Worm (Caenorhabditis elegans) whole organism, midembryonic: ENCODE data around the gene Y60A3A.19.
A peak's percentile ranks its signal among the peaks of the same experiment; 100 is the strongest.
"Not testable (repeated sequence)": the region's sequence is repeated elsewhere in the genome, so short reads cannot be mapped to it uniquely, and the experiment has no call there.

ENCODE experiments used
- T22C8.4 ChIP-seq: fragments of 200-800 bp; sonication (Bioruptor generic); IDR thresholded peaks from 2 replicates; pipeline ENCODE4 v1.3.6; 2022; ENCODE audit warnings: missing genetic modification characterization, missing compliant biosample characterization
- cog-1 ChIP-seq: sonication (generic microtip); optimal IDR thresholded peaks from 2 replicates; lab custom pipeline; 2016; ENCODE audit warnings: missing genetic modification characterization, missing compliant biosample characterization
- flt-1 ChIP-seq: fragments of 200-800 bp; sonication (Bioruptor generic); IDR thresholded peaks from 2 replicates; pipeline ENCODE4 v1.3.6; 2022; ENCODE audit warnings: missing genetic modification characterization, missing compliant biosample characterization
- klf-2 ChIP-seq: fragments of 200-800 bp; sonication (Bioruptor generic); conservative IDR thresholded peaks from 2 replicates; pipeline ENCODE4 v1.3.6; 2022; ENCODE audit warnings: missing genetic modification reagents, missing genetic modification characterization, missing compliant biosample characterization
- med-1 ChIP-seq: sonication (generic microtip); optimal IDR thresholded peaks from 2 replicates; lab custom pipeline; 2017; ENCODE audit warnings: missing genetic modification characterization, mild to moderate bottlenecking, missing compliant biosample characterization, antibody characterized with exemption, missing genetic modification reagents; ENCODE audit not compliant: insufficient read depth
- ref-1 ChIP-seq: fragments of 200-800 bp; sonication (Bioruptor generic); conservative IDR thresholded peaks from 2 replicates; pipeline ENCODE4 v1.3.6; 2022; ENCODE audit warnings: missing genetic modification reagents, missing genetic modification characterization, missing compliant biosample characterization
- tab-1 ChIP-seq: fragments of 200-800 bp; sonication (Bioruptor generic); IDR thresholded peaks from 2 replicates; pipeline ENCODE4 v1.3.6; 2022; ENCODE audit warnings: missing genetic modification characterization, missing compliant biosample characterization
- ztf-23 ChIP-seq: fragments of 200-800 bp; sonication (Bioruptor generic); IDR thresholded peaks from 2 replicates; pipeline ENCODE4 v1.3.6; 2022; ENCODE audit warnings: missing genetic modification reagents, missing genetic modification characterization, missing compliant biosample characterization
- ztf-29 ChIP-seq: fragments of 200-800 bp; sonication (Bioruptor generic); IDR thresholded peaks from 2 replicates; pipeline ENCODE4 v1.3.6; 2022; ENCODE audit warnings: missing genetic modification reagents, missing genetic modification characterization, missing compliant biosample characterization

The Y60A3A.19 gene

ce11 chrV:19907365-19907764 is 9.0 kb upstream of the Y60A3A.19 start, which contains the start of gene fars-2:
Gene fars-2, minus strand, starts transcription at chrV:19907434.
- TF ChIP-seq T22C8.4 (GFP tag; lab: Robert Waterston, UW) = peak; percentile 92
- no peak for TF ChIP-seq tab-1
- TF ChIP-seq ref-1 (GFP tag; lab: Robert Waterston, UW) = no peak
- TF ChIP-seq ztf-29 (GFP tag; lab: Robert Waterston, UW) = no peak

ce11 chrV:19908854-19909253 is 7.5 kb upstream of the Y60A3A.19 start:
- TF ChIP-seq med-1 (GFP tag; lab: Kevin White, UChicago) = no peak
- TF ChIP-seq ztf-23 (GFP tag; lab: Robert Waterston, UW) = no peak
- TF ChIP-seq klf-2 (GFP tag; lab: Robert Waterston, UW) = no peak
- TF ChIP-seq cog-1 (tag; lab: Kevin White, UChicago) = no peak
- no peak for TF ChIP-seq ztf-29 (GFP tag; lab: Robert Waterston, UW)
- TF ChIP-seq tab-1 = no peak
- no peak for TF ChIP-seq T22C8.4 (GFP tag; lab: Robert Waterston, UW)
- no peak for TF ChIP-seq flt-1 (GFP tag; lab: Robert Waterston, UW)

ce11 chrV:19909435-19909834 is 6.9 kb upstream of the Y60A3A.19 start:
- TF ChIP-seq T22C8.4 (GFP tag; lab: Robert Waterston, UW) = peak; percentile 90

- TF ChIP-seq ztf-23 (GFP tag; lab: Robert Waterston, UW) (no peak), klf-2 (GFP tag; lab: Robert Waterston, UW) (no peak), ztf-29 (GFP tag; lab: Robert Waterston, UW) (no peak), cog-1 (tag; lab: Kevin White, UChicago) (no peak), T22C8.4 (GFP tag; lab: Robert Waterston, UW) (no peak), tab-1 (no peak), med-1 (GFP tag; lab: Kevin White, UChicago) (no peak), ref-1 (GFP tag; lab: Robert Waterston, UW) (no peak), flt-1 (GFP tag; lab: Robert Waterston, UW) (no peak)
Observed at ce11 chrV:19922613-19923012, 6.3 kb downstream of the Y60A3A.19 start, which contains the start of gene Y60A3A.16. Gene Y60A3A.16, minus strand, starts transcription at chrV:19922713.

- TF ChIP-seq klf-2 (GFP tag; lab: Robert Waterston, UW) = no peak
- no peak for TF ChIP-seq ztf-29 (GFP tag; lab: Robert Waterston, UW)
- TF ChIP-seq T22C8.4 (GFP tag; lab: Robert Waterston, UW) = no peak
- TF ChIP-seq cog-1 (tag; lab: Kevin White, UChicago) = no peak
- no peak for TF ChIP-seq flt-1 (GFP tag; lab: Robert Waterston, UW)
- no peak for TF ChIP-seq ztf-23 (GFP tag; lab: Robert Waterston, UW)
- no peak for TF ChIP-seq tab-1
- no peak for TF ChIP-seq ref-1 (GFP tag; lab: Robert Waterston, UW)
- TF ChIP-seq med-1 (GFP tag; lab: Kevin White, UChicago) = no peak
Observed at ce11 chrV:19923924-19924323, 7.6 kb downstream of the Y60A3A.19 start, which contains the start of gene skr-4. Gene skr-4, plus strand, starts transcription at chrV:19924224.

- TF ChIP-seq flt-1 (GFP tag; lab: Robert Waterston, UW) (no peak), ztf-29 (GFP tag; lab: Robert Waterston, UW) (no peak), med-1 (GFP tag; lab: Kevin White, UChicago) (no peak), ref-1 (GFP tag; lab: Robert Waterston, UW) (no peak), T22C8.4 (GFP tag; lab: Robert Waterston, UW) (no peak), cog-1 (tag; lab: Kevin White, UChicago) (no peak), tab-1 (no peak), ztf-23 (GFP tag; lab: Robert Waterston, UW) (no peak)
Observed at ce11 chrV:19934223-19934622, 17.9 kb downstream of the Y60A3A.19 start, which contains the start of gene algn-7. Gene algn-7, minus strand, starts transcription at chrV:19934323.

ce11 chrV:19936945-19937344 is 20.6 kb downstream of the Y60A3A.19 start:
- TF ChIP-seq klf-2 (GFP tag; lab: Robert Waterston, UW) = no peak
- no peak for TF ChIP-seq tab-1
- no peak for TF ChIP-seq ref-1 (GFP tag; lab: Robert Waterston, UW)
- TF ChIP-seq ztf-23 (GFP tag; lab: Robert Waterston, UW) = no peak
- TF ChIP-seq ztf-29 (GFP tag; lab: Robert Waterston, UW) = no peak
- no peak for TF ChIP-seq T22C8.4 (GFP tag; lab: Robert Waterston, UW)
- no peak for TF ChIP-seq flt-1 (GFP tag; lab: Robert Waterston, UW)
- TF ChIP-seq med-1 (GFP tag; lab: Kevin White, UChicago) = no peak
- TF ChIP-seq cog-1 (tag; lab: Kevin White, UChicago) = no peak

- TF ChIP-seq med-1 (GFP tag; lab: Kevin White, UChicago) (no peak), flt-1 (GFP tag; lab: Robert Waterston, UW) (no peak), tab-1 (no peak), ztf-29 (GFP tag; lab: Robert Waterston, UW) (no peak), T22C8.4 (GFP tag; lab: Robert Waterston, UW) (no peak), ref-1 (GFP tag; lab: Robert Waterston, UW) (no peak), klf-2 (GFP tag; lab: Robert Waterston, UW) (no peak), cog-1 (tag; lab: Kevin White, UChicago) (no peak), ztf-23 (GFP tag; lab: Robert Waterston, UW) (no peak)
Observed at ce11 chrV:19946529-19946928, 30.2 kb downstream of the Y60A3A.19 start, which contains the start of gene dhs-24. Gene dhs-24, minus strand, starts transcription at chrV:19946629.

- TF ChIP-seq klf-2 (GFP tag; lab: Robert Waterston, UW); med-1 (GFP tag; lab: Kevin White, UChicago); T22C8.4 (GFP tag; lab: Robert Waterston, UW): not testable (repeated sequence)
Observed at ce11 chrV:19948993-19949392, 32.6 kb downstream of the Y60A3A.19 start, which contains the start of gene tmed-4. Gene tmed-4, minus strand, starts transcription at chrV:19949093.

ce11 chrV:19949721-19950120 is 33.4 kb downstream of the Y60A3A.19 start, which contains the start of gene Y60A3A.8:
Gene Y60A3A.8, plus strand, starts transcription at chrV:19949978.
- not testable (repeated sequence) for TF ChIP-seq ztf-29, ref-1, flt-1 (GFP tag; lab: Robert Waterston, UW)
